Fruit fly (Drosophila melanogaster) whole organism, embryonic: ENCODE measurements around the gene CG31827.
"Not testable (repeated sequence)": the region's sequence is repeated elsewhere in the genome, so short reads cannot be mapped to it uniquely, and the experiment has no call there.

Experiments used
- BtbVII ChIP-seq: fragments of 200-800 bp; sonication (Bioruptor generic); optimal IDR thresholded peaks from 3 replicates; lab custom pipeline; 2017; ENCODE audit warnings: missing biosample characterization, mild to moderate bottlenecking, missing genetic modification characterization
- Six4 ChIP-seq: fragments of 200-800 bp; sonication (Bioruptor generic); optimal IDR thresholded peaks from 2 replicates; lab custom pipeline; 2016; ENCODE audit warnings: missing biosample characterization, missing genetic modification characterization

DNA sequence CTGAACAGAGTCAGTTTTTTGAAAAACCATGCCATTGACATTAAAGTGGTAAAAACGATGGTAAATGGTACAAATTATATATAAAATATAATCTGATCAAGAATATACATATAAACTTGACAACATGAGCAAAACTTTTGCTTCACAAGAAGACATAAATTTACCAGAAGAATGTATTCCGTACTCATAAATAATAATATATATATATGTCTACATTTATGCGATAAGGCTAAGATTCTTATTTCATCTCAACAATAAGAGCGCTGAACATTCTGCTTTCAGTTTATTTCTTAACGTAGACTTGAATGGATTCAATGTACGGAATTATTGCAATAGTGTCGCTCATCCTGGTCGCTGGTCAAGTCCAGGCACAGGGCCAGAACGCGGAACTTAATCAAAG lies 44.2 kb upstream of the CG31827 start, which contains the start of gene CG18477:
- not testable (repeated sequence) for TF ChIP-seq Six4; BtbVII (GFP tag; lab: Kevin White, UChicago)
